Worm (Caenorhabditis elegans) whole organism, L4 larva: ENCODE measurements around the gene lys-10.

ENCODE experiments used
- R02D3.7 ChIP-seq: fragments of 150-350 bp; sonication (generic microtip); optimal IDR thresholded peaks from 3 replicates; lab custom pipeline; 2014; ENCODE audit warnings: missing biosample characterization, missing genetic modification characterization
- T20F7.1 ChIP-seq: fragments of 200-800 bp; sonication (Bioruptor generic); optimal IDR thresholded peaks from 2 replicates; lab custom pipeline; 2018; ENCODE audit warnings: mild to moderate bottlenecking, missing genetic modification characterization, missing compliant biosample characterization
- nhr-11 ChIP-seq: fragments of 150-350 bp; optimal IDR thresholded peaks from 2 replicates; lab custom pipeline; 2014; ENCODE audit warnings: missing biosample characterization, missing genetic modification characterization
- nhr-28 ChIP-seq: fragments of 150-350 bp; optimal IDR thresholded peaks from 2 replicates; lab custom pipeline; 2014; ENCODE audit warnings: missing biosample characterization, missing genetic modification characterization
- ztf-11 ChIP-seq: fragments of 150-350 bp; optimal IDR thresholded peaks from 2 replicates; lab custom pipeline; 2014; ENCODE audit warnings: missing biosample characterization, missing genetic modification characterization

DNA sequence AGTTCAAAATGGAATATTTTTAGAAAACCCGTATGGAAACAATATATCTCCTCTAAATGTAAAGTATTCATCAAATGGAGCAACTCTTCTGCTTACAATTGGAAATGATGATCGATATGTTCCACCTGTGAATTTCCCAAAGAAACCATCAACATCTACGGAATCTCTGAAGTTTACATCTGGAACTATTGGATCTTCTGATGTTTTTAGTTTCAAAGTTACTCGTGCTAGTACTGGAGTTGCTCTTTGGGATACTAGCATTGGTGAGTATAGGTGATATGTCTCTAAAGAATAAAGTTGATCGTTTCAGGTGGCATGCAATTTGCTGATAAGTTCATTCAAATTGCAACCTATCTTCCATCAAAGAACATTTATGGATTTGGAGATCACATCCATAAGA, 35.3 kb downstream of the lys-10 start:
- no peak for TF ChIP-seq ztf-11 (tag; lab: Kevin White, UChicago)
- TF ChIP-seq R02D3.7 (tag; lab: Kevin White, UChicago): no peak
- TF ChIP-seq nhr-11: no peak
- no peak for TF ChIP-seq T20F7.1
- no peak for TF ChIP-seq nhr-28 (tag; lab: Kevin White, UChicago)
